Worm (Caenorhabditis elegans) whole organism, early embryonic: Measurements from ENCODE around the gene trpp-11.

Experiments
- B0310.2 ChIP-seq: sonication (generic microtip); optimal IDR thresholded peaks from 2 replicates; lab custom pipeline; 2016; ENCODE audit warnings: mild to moderate bottlenecking, missing genetic modification characterization, missing compliant biosample characterization
- F13C5.2 ChIP-seq: sonication (generic microtip); optimal IDR thresholded peaks from 2 replicates; lab custom pipeline; 2017; ENCODE audit warnings: mild to moderate bottlenecking, missing genetic modification characterization, inconsistent platforms, missing compliant biosample characterization
- ama-1 ChIP-seq: fragments of 150-350 bp; optimal IDR thresholded peaks from 2 replicates; lab custom pipeline; 2014
- ceh-36 ChIP-seq: sonication (generic microtip); optimal IDR thresholded peaks from 2 replicates; lab custom pipeline; 2016; ENCODE audit warnings: missing genetic modification characterization, inconsistent platforms, missing compliant biosample characterization
- hmbx-1 ChIP-seq: sonication (generic microtip); optimal IDR thresholded peaks from 2 replicates; lab custom pipeline; 2016; ENCODE audit warnings: mild to moderate bottlenecking, missing genetic modification characterization, missing compliant biosample characterization
- pes-1 ChIP-seq: fragments of 200-800 bp; sonication (Bioruptor generic); IDR thresholded peaks from 2 replicates; pipeline ENCODE4 v1.3.6; 2022; ENCODE audit warnings: missing genetic modification reagents, missing genetic modification characterization, missing compliant biosample characterization
- tbx-37 ChIP-seq: fragments of 200-800 bp; sonication (Bioruptor generic); conservative IDR thresholded peaks from 2 replicates; pipeline ENCODE4 v1.3.6; 2022; ENCODE audit warnings: missing genetic modification reagents, missing genetic modification characterization, missing compliant biosample characterization
- tra-4 ChIP-seq: sonication (generic microtip); optimal IDR thresholded peaks from 2 replicates; lab custom pipeline; 2017; ENCODE audit warnings: missing genetic modification characterization, missing compliant biosample characterization

ce11 chrIII:844577-844976 lies 49.6 kb downstream of the trpp-11 start:
- TF ChIP-seq ama-1 (lab: Kevin White, UChicago) (no peak), F13C5.2 (tag; lab: Kevin White, UChicago) (no peak), tbx-37 (GFP tag; lab: Robert Waterston, UW) (no peak), hmbx-1 (tag; lab: Kevin White, UChicago) (no peak), ceh-36 (no peak), B0310.2 (tag; lab: Kevin White, UChicago) (no peak), tra-4 (no peak), pes-1 (GFP tag; lab: Robert Waterston, UW) (no peak)
